Fruit fly (Drosophila melanogaster): ENCODE results near the gene Rint1.

Gene Rint1

DNA sequence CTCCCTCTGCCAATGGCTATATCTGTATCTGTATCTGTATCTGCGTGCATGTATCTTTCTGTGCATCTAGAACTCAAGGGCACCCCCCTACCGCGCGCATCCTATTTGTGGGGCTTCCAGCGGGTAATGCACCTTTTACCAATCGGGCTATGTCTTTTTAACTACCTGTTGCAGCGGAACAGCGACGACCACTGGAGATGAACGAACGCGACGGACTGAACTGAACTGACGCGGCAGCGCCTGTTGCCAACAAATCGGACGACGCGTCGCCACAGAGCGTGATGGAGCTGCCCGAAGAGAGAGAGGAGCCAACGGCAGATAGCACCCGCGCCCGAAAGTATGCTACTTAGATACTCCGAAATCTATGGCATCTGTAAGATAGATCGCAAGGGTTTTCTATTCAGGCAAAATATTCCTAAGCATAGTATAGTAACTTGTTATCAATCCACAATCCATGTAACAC is 21.6 kb downstream of the Rint1 start, which contains the start of gene Cln7 (continued):
- peak; percentile 51 for TF ChIP-seq CG15514 (GFP tag; optimal IDR thresholded peaks at IDR 0.05)
- TF ChIP-seq Dip3 (GFP tag; optimal IDR thresholded peaks at IDR 0.05), result no peak
- TF ChIP-seq gcm (GFP tag; optimal IDR thresholded peaks at IDR 0.05), result peak; percentile 43
- TF ChIP-seq Antp (GFP tag; optimal IDR thresholded peaks at IDR 0.05), result no peak
- no peak for TF ChIP-seq bab2 (GFP tag; optimal IDR thresholded peaks at IDR 0.05)
- no peak for TF ChIP-seq CG4328 (GFP tag; optimal IDR thresholded peaks at IDR 0.05)
- peak; percentile 11 for TF ChIP-seq NfI (GFP tag; optimal IDR thresholded peaks at IDR 0.05)
- TF ChIP-seq CG4730 (GFP tag; IDR thresholded peaks at IDR 0.05), result no peak
- TF ChIP-seq Doc3 (GFP tag; IDR thresholded peaks at IDR 0.05; ENCODE audit: partially characterized antibody), result no peak
- peak; percentile 85 for TF ChIP-seq Adf1 (GFP tag; IDR thresholded peaks at IDR 0.05)
- peak; percentile 42; the same call in 1 of the 2 replicates for TF ChIP-seq ara (GFP tag; IDR thresholded peaks at IDR 0.05)
- TF ChIP-seq CG17912 (GFP tag; optimal IDR thresholded peaks at IDR 0.05), result peak; percentile 50
- no peak for TF ChIP-seq p53 (GFP tag; optimal IDR thresholded peaks at IDR 0.05)
- no peak for TF ChIP-seq Ravus (GFP tag; IDR thresholded peaks at IDR 0.05)
- TF ChIP-seq crc (GFP tag; optimal IDR thresholded peaks at IDR 0.05), result no peak
- no peak for TF ChIP-seq Camta (GFP tag; optimal IDR thresholded peaks at IDR 0.05)
- TF ChIP-seq NK7.1 (GFP tag; optimal IDR thresholded peaks at IDR 0.05), result no peak
- no peak for TF ChIP-seq BEAF-32 (GFP tag; optimal IDR thresholded peaks at IDR 0.05)
- TF ChIP-seq HmgZ (tag; optimal IDR thresholded peaks at IDR 0.05), result peak; percentile 43
- no peak for TF ChIP-seq CG2889 (GFP tag; IDR thresholded peaks at IDR 0.05)
- TF ChIP-seq lbe (GFP tag; optimal IDR thresholded peaks at IDR 0.05), result peak; percentile 59
- TF ChIP-seq CG30403 (GFP tag; optimal IDR thresholded peaks at IDR 0.05), result no peak
- TF ChIP-seq wdn (GFP tag; IDR thresholded peaks at IDR 0.05), result no peak
- no peak for TF ChIP-seq CG9437 (GFP tag; optimal IDR thresholded peaks at IDR 0.05)
- TF ChIP-seq slbo (GFP tag; IDR thresholded peaks at IDR 0.05), result no peak
- no peak for TF ChIP-seq Hr3 (GFP tag; optimal IDR thresholded peaks at IDR 0.05)
- TF ChIP-seq CG31224 (GFP tag; IDR thresholded peaks at IDR 0.05), result no peak
- TF ChIP-seq CG18599 (GFP tag; optimal IDR thresholded peaks at IDR 0.05), result peak; percentile 31
- no peak for TF ChIP-seq disco-r (GFP tag; optimal IDR thresholded peaks at IDR 0.05)
- TF ChIP-seq peb (GFP tag; IDR thresholded peaks at IDR 0.05), result no peak
- TF ChIP-seq fru (optimal IDR thresholded peaks at IDR 0.05), result no peak
- no peak for TF ChIP-seq CG8089 (GFP tag; optimal IDR thresholded peaks at IDR 0.05)
- no peak for TF ChIP-seq ewg (GFP tag; optimal IDR thresholded peaks at IDR 0.05)
- TF ChIP-seq Aef1 (GFP tag; IDR thresholded peaks at IDR 0.05), result no peak
- TF ChIP-seq bsh (GFP tag; optimal IDR thresholded peaks at IDR 0.05), result peak; percentile 32 to 33
- no peak for TF ChIP-seq mam (GFP tag; optimal IDR thresholded peaks at IDR 0.05)
- no peak for TF ChIP-seq Blimp-1 (GFP tag; optimal IDR thresholded peaks at IDR 0.05)
- no peak for TF ChIP-seq lilli (GFP tag; optimal IDR thresholded peaks at IDR 0.05)
- TF ChIP-seq CG15011 (GFP tag; optimal IDR thresholded peaks at IDR 0.05), result no peak
- no peak for TF ChIP-seq CG10959 (GFP tag; IDR thresholded peaks at IDR 0.05)
- no peak for TF ChIP-seq Dp (GFP tag; optimal IDR thresholded peaks at IDR 0.05)
- peak; percentile 92 for TF ChIP-seq Jarid2 (GFP tag; optimal IDR thresholded peaks at IDR 0.05)
- TF ChIP-seq eve (GFP tag; optimal IDR thresholded peaks at IDR 0.05), result no peak
- 0 out of 2 replicates have a peak, but pooled peaks have one; percentile 26 for TF ChIP-seq CG16779 (GFP tag; IDR thresholded peaks at IDR 0.05)
- TF ChIP-seq CG8290 (GFP tag; optimal IDR thresholded peaks at IDR 0.05), result peak; percentile 73
- peak; percentile 73 to 93 for TF ChIP-seq CG8290 (tag; optimal IDR thresholded peaks at IDR 0.05)
- TF ChIP-seq Awh (GFP tag; IDR thresholded peaks at IDR 0.05), result no peak
- no peak for TF ChIP-seq CG18619 (GFP tag; optimal IDR thresholded peaks at IDR 0.05)
- TF ChIP-seq CG6272 (GFP tag; IDR thresholded peaks at IDR 0.05), result 0 out of 2 replicates have a peak, but pooled peaks have one; percentile 10
- TF ChIP-seq CG18764 (GFP tag; optimal IDR thresholded peaks at IDR 0.05), result no peak
- no peak for TF ChIP-seq CG3995 (GFP tag; optimal IDR thresholded peaks at IDR 0.05)
- TF ChIP-seq MTF-1 (GFP tag; optimal IDR thresholded peaks at IDR 0.05; ENCODE audit: borderline replicate concordance), result peak; percentile 64

Data from whole organism, embryonic.